Fruit fly (Drosophila melanogaster): Measurements from ENCODE around the gene CG13088.

DNA sequence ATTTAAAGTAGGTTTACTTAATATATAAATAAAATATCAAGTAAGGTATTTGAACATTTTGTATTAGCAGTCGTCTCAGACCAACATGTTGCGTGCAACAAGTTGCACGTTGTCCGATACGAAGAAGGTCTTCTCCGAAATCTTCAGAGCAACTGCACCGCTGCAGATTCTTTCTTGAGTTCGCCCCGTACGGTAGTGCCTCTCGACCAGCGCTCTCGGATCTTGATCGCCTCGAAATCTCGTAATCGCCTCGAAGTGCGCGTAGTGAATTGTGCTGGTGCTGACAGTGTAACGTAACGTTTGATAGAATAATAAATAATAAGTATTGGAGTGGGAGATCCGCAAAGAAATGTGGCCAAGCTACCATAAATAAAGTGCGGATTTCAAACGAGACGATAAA, 22.1 kb upstream of the CG13088 start, which contains the start of gene dachs:
- TF ChIP-seq bab1 (GFP tag; optimal IDR thresholded peaks at IDR 0.05) = no peak
- no peak for TF ChIP-seq Hr96 (GFP tag; optimal IDR thresholded peaks at IDR 0.05)
- no peak for TF ChIP-seq CG1620 (GFP tag; optimal IDR thresholded peaks at IDR 0.05)
- TF ChIP-seq CG33017 (tag; optimal IDR thresholded peaks at IDR 0.05) = no peak
- TF ChIP-seq CG5204 (GFP tag; optimal IDR thresholded peaks at IDR 0.05) = no peak
- TF ChIP-seq CG12768 (GFP tag; optimal IDR thresholded peaks at IDR 0.05) = no peak

Data from whole organism, adult.